Worm (Caenorhabditis elegans) whole organism, L3 larva: ENCODE results near the gene C05G5.1.

ENCODE experiments used
- R02D3.7 ChIP-seq: fragments of 150-350 bp; optimal IDR thresholded peaks from 2 replicates; lab custom pipeline; 2014; ENCODE audit warnings: missing biosample characterization, missing genetic modification characterization
- ceh-16 ChIP-seq: sonication (generic microtip); optimal IDR thresholded peaks from 2 replicates; lab custom pipeline; 2017; ENCODE audit warnings: missing biosample characterization, missing genetic modification characterization
- ceh-28 ChIP-seq: fragments of 150-350 bp; optimal IDR thresholded peaks from 2 replicates; lab custom pipeline; 2014; ENCODE audit warnings: missing biosample characterization, missing genetic modification reagents, missing genetic modification characterization
- daf-12 ChIP-seq: fragments of 150-350 bp; optimal IDR thresholded peaks from 2 replicates; lab custom pipeline; 2014; ENCODE audit warnings: missing biosample characterization, missing genetic modification reagents, missing genetic modification characterization
- jun-1 ChIP-seq: fragments of 150-350 bp; optimal IDR thresholded peaks from 2 replicates; lab custom pipeline; 2014; ENCODE audit warnings: missing biosample characterization, missing genetic modification reagents, missing genetic modification characterization
- nhr-237 ChIP-seq: fragments of 150-350 bp; optimal IDR thresholded peaks from 2 replicates; lab custom pipeline; 2014; ENCODE audit warnings: missing biosample characterization, missing genetic modification characterization
- nhr-25 ChIP-seq: sonication (generic microtip); optimal IDR thresholded peaks from 2 replicates; lab custom pipeline; 2017; ENCODE audit warnings: missing biosample characterization, missing genetic modification characterization
- skn-1 ChIP-seq: fragments of 150-350 bp; optimal IDR thresholded peaks from 2 replicates; lab custom pipeline; 2014; ENCODE audit warnings: missing biosample characterization, missing genetic modification characterization
- unc-62 ChIP-seq: fragments of 150-350 bp; sonication (generic microtip); optimal IDR thresholded peaks from 4 replicates; lab custom pipeline; 2014; ENCODE audit warnings: missing biosample characterization, missing genetic modification reagents, missing genetic modification characterization
- zag-1 ChIP-seq: fragments of 150-350 bp; optimal IDR thresholded peaks from 2 replicates; lab custom pipeline; 2014; ENCODE audit warnings: missing biosample characterization, missing genetic modification characterization

- TF ChIP-seq nhr-25 (no peak), jun-1 (tag; lab: Kevin White, UChicago) (no peak), ceh-28 (tag; lab: Kevin White, UChicago) (no peak), unc-62 (no peak), skn-1 (no peak), daf-12 (tag; lab: Kevin White, UChicago) (no peak), ceh-16 (tag; lab: Kevin White, UChicago) (no peak), zag-1 (tag; lab: Kevin White, UChicago) (no peak), nhr-237 (tag; lab: Kevin White, UChicago) (no peak), R02D3.7 (tag; lab: Kevin White, UChicago) (no peak)
Observed at ce11 chrX:14744496-14744895, 4.6 kb upstream of the C05G5.1 start.
